Worm (Caenorhabditis elegans): Measurements from ENCODE around the gene ckc-1.

ckc-1 gene

ce11 chrX:3540861-3541260, 35.5 kb upstream of the ckc-1 start:
- TF ChIP-seq grh-1 (GFP tag; IDR thresholded peaks at IDR 0.05) (no peak), vab-15 (tag; optimal IDR thresholded peaks at IDR 0.05) (no peak), lin-13 (GFP tag; optimal IDR thresholded peaks at IDR 0.05) (no peak), ama-1 (optimal IDR thresholded peaks at IDR 0.05) (peak; percentile 56), C16A3.4 (tag; optimal IDR thresholded peaks at IDR 0.05) (peak; percentile 29), nhr-84 (tag; optimal IDR thresholded peaks at IDR 0.05) (no peak), snu-23 (GFP tag; optimal IDR thresholded peaks at IDR 0.05) (peak; percentile 39), efl-3 (GFP tag; optimal IDR thresholded peaks at IDR 0.05) (no peak), aha-1 (tag; optimal IDR thresholded peaks at IDR 0.05) (no peak), fkh-4 (tag; optimal IDR thresholded peaks at IDR 0.05; ENCODE audit: borderline replicate concordance) (no peak), lin-14 (GFP tag; optimal IDR thresholded peaks at IDR 0.05) (peak; percentile 79), efl-1 (optimal IDR thresholded peaks at IDR 0.05) (peak in 1 of 2 experiments; percentile 59), efl-1 (GFP tag; optimal IDR thresholded peaks at IDR 0.05 in 1 of 2) (peak in 1 of 2 experiments; percentile 49), lsy-2 (tag; optimal IDR thresholded peaks at IDR 0.05) (peak; percentile 13 to 40), nhr-71 (tag; optimal IDR thresholded peaks at IDR 0.05) (peak; percentile 30), zag-1 (tag; optimal IDR thresholded peaks at IDR 0.05) (no peak), ceh-90 (tag; optimal IDR thresholded peaks at IDR 0.05) (no peak), unc-86 (tag; optimal IDR thresholded peaks at IDR 0.05) (no peak), egl-27 (tag; optimal IDR thresholded peaks at IDR 0.05) (no peak), nhr-19 (GFP tag; conservative IDR thresholded peaks at IDR 0.05) (0 out of 2 replicates have a peak, but pooled peaks have one; percentile 3), ceh-8 (GFP tag; optimal IDR thresholded peaks at IDR 0.05) (no peak), mef-2 (tag; optimal IDR thresholded peaks at IDR 0.05) (no peak), sup-37 (GFP tag; optimal IDR thresholded peaks at IDR 0.05) (no peak), lin-39 (tag; optimal IDR thresholded peaks at IDR 0.05) (no peak), sptf-1 (tag; optimal IDR thresholded peaks at IDR 0.05) (no peak), irx-1 (tag; optimal IDR thresholded peaks at IDR 0.05) (no peak), tbx-2 (tag; optimal IDR thresholded peaks at IDR 0.05) (peak; percentile 12), mab-9 (GFP tag; IDR thresholded peaks at IDR 0.05) (no peak), dsc-1 (tag; optimal IDR thresholded peaks at IDR 0.05) (no peak), blmp-1 (tag; optimal IDR thresholded peaks at IDR 0.05) (peak; percentile 64), nhr-12 (tag; optimal IDR thresholded peaks at IDR 0.05) (no peak), lin-35 (GFP tag; optimal IDR thresholded peaks at IDR 0.05) (peak; percentile 40 to 53), isw-1 (GFP tag; IDR thresholded peaks at IDR 0.05) (no peak), nhr-85 (tag) (peak; percentile 61), aly-2 (tag; optimal IDR thresholded peaks at IDR 0.05) (no peak), pqm-1 (tag; optimal IDR thresholded peaks at IDR 0.05) (no peak), nhr-11 (tag; optimal IDR thresholded peaks at IDR 0.05) (no peak), ceh-82 (tag; optimal IDR thresholded peaks at IDR 0.05) (peak in 1 of 3 experiments; percentile 2), nhr-237 (tag; optimal IDR thresholded peaks at IDR 0.05) (no peak), nhr-90 (tag; optimal IDR thresholded peaks at IDR 0.05; ENCODE audit: poor library complexity) (peak; percentile 15), nhr-47 (tag; optimal IDR thresholded peaks at IDR 0.05) (peak; percentile 28), unc-62 (GFP tag; optimal IDR thresholded peaks at IDR 0.05) (no peak), dpl-1 (GFP tag; optimal IDR thresholded peaks at IDR 0.05) (peak; percentile 17 to 48 (median 31)), C34B4.2 (tag; optimal IDR thresholded peaks at IDR 0.05) (no peak), fkh-10 (GFP tag; optimal IDR thresholded peaks at IDR 0.05) (no peak), mep-1 (tag; optimal IDR thresholded peaks at IDR 0.05) (peak; percentile 37), mdl-1 (tag; optimal IDR thresholded peaks at IDR 0.05) (peak in 1 of 2 experiments; percentile 19), ets-5 (GFP tag; IDR thresholded peaks at IDR 0.05) (no peak), swsn-7 (tag; optimal IDR thresholded peaks at IDR 0.05) (peak; percentile 1), rnt-1 (tag; optimal IDR thresholded peaks at IDR 0.05) (peak; percentile 38), ceh-63 (GFP tag; optimal IDR thresholded peaks at IDR 0.05) (no peak), nhr-77 (tag; optimal IDR thresholded peaks at IDR 0.05) (no peak), egl-13 (tag; optimal IDR thresholded peaks at IDR 0.05) (no peak), lin-15B (tag; optimal IDR thresholded peaks at IDR 0.05) (no peak)

Measured in whole organism, L1 larva.